Worm (Caenorhabditis elegans) whole organism, L4 larva: ENCODE data around the gene cyn-11.
A peak's percentile ranks its signal among the peaks of the same experiment; 100 is the strongest.

ENCODE experiments used
- F26F4.8 ChIP-seq: fragments of 200-800 bp; sonication (Bioruptor generic); conservative IDR thresholded peaks from 2 replicates; pipeline ENCODE4 v1.3.6; 2022; ENCODE audit warnings: missing genetic modification characterization, missing compliant biosample characterization
- F44E2.7 ChIP-seq: fragments of 200-800 bp; sonication (Bioruptor generic); IDR thresholded peaks from 2 replicates; pipeline ENCODE4 v2.1.2; 2022; ENCODE audit warnings: missing genetic modification characterization, missing compliant biosample characterization
- T20F7.1 ChIP-seq: fragments of 200-800 bp; sonication (Bioruptor generic); optimal IDR thresholded peaks from 2 replicates; lab custom pipeline; 2018; ENCODE audit warnings: mild to moderate bottlenecking, missing genetic modification characterization, missing compliant biosample characterization
- Y105C5A.15 ChIP-seq: fragments of 200-800 bp; sonication (Bioruptor generic); IDR thresholded peaks from 2 replicates; pipeline ENCODE4 v1.3.6; 2022; ENCODE audit warnings: missing genetic modification characterization, missing compliant biosample characterization
- Y75B8A.6 ChIP-seq: fragments of 200-800 bp; sonication (Bioruptor generic); IDR thresholded peaks from 2 replicates; pipeline ENCODE4 v1.3.6; 2022; ENCODE audit warnings: missing genetic modification reagents, missing genetic modification characterization, missing compliant biosample characterization
- aly-2 ChIP-seq: sonication (generic microtip); optimal IDR thresholded peaks from 2 replicates; lab custom pipeline; 2018; ENCODE audit warnings: missing biosample characterization, missing genetic modification characterization
- ama-1 ChIP-seq: fragments of 150-350 bp; optimal IDR thresholded peaks from 2 replicates; lab custom pipeline; 2014; ENCODE audit warnings: inconsistent platforms, mixed read lengths
- ceh-28 ChIP-seq: fragments of 150-350 bp; optimal IDR thresholded peaks from 2 replicates; lab custom pipeline; 2014; ENCODE audit warnings: missing biosample characterization, missing genetic modification reagents, missing genetic modification characterization
- ceh-32 ChIP-seq: sonication (generic microtip); optimal IDR thresholded peaks from 2 replicates; lab custom pipeline; 2016; ENCODE audit warnings: mild to moderate bottlenecking, missing genetic modification characterization, missing compliant biosample characterization; ENCODE audit not compliant: poor library complexity
- ctbp-1 ChIP-seq: fragments of 200-800 bp; sonication (Bioruptor generic); IDR thresholded peaks from 2 replicates; pipeline ENCODE4 v1.3.6; 2022; ENCODE audit warnings: missing genetic modification reagents, missing genetic modification characterization, missing compliant biosample characterization
- daf-12 ChIP-seq: fragments of 150-350 bp; optimal IDR thresholded peaks from 2 replicates; lab custom pipeline; 2014; ENCODE audit warnings: missing biosample characterization, missing genetic modification reagents, missing genetic modification characterization
- daf-16 ChIP-seq, 3 experiments: sonication (generic microtip); optimal IDR thresholded peaks; 2 replicates each; lab custom pipeline; 2016 to 2017; ENCODE audit warnings: missing genetic modification characterization in 3 of 3, missing genetic modification reagents in 3 of 3, mild to moderate bottlenecking in 2 of 3, missing compliant biosample characterization in 2 of 3, missing biosample characterization in 1 of 3, moderate library complexity in 1 of 3
- dmd-6 ChIP-seq: fragments of 200-800 bp; sonication (Bioruptor generic); IDR thresholded peaks from 2 replicates; pipeline ENCODE4 v1.3.6; 2022; ENCODE audit warnings: missing genetic modification reagents, missing genetic modification characterization, missing compliant biosample characterization
- egl-27 ChIP-seq: sonication (generic microtip); optimal IDR thresholded peaks from 3 replicates; lab custom pipeline; 2017; ENCODE audit warnings: missing biosample characterization, missing genetic modification reagents, missing genetic modification characterization
- fkh-10 ChIP-seq: fragments of 150-350 bp; optimal IDR thresholded peaks from 2 replicates; lab custom pipeline; 2014; ENCODE audit warnings: missing biosample characterization, missing genetic modification reagents, missing genetic modification characterization
- fos-1 ChIP-seq: fragments of 150-350 bp; optimal IDR thresholded peaks from 2 replicates; lab custom pipeline; 2014; ENCODE audit warnings: missing biosample characterization, missing genetic modification characterization
- hlh-11 ChIP-seq: fragments of 200-800 bp; sonication (Bioruptor generic); optimal IDR thresholded peaks from 2 replicates; lab custom pipeline; 2018; ENCODE audit warnings: mild to moderate bottlenecking, missing genetic modification characterization, missing compliant biosample characterization
- hlh-30 ChIP-seq: sonication (generic microtip); optimal IDR thresholded peaks from 2 replicates; lab custom pipeline; 2017; ENCODE audit warnings: antibody characterized with exemption, mild to moderate bottlenecking, missing genetic modification characterization, missing compliant biosample characterization; ENCODE audit not compliant: insufficient read depth
- lim-7 ChIP-seq: fragments of 200-800 bp; sonication (Bioruptor generic); IDR thresholded peaks from 2 replicates; pipeline ENCODE4 v1.3.6; 2022; ENCODE audit warnings: missing genetic modification characterization, missing compliant biosample characterization
- lin-15B ChIP-seq: fragments of 150-350 bp; sonication (generic microtip); optimal IDR thresholded peaks from 3 replicates; lab custom pipeline; 2014; ENCODE audit warnings: missing biosample characterization, missing genetic modification characterization
- lin-29 ChIP-seq: fragments of 200-800 bp; sonication (Bioruptor generic); IDR thresholded peaks from 2 replicates; pipeline ENCODE4 v1.3.6; 2022; ENCODE audit warnings: missing genetic modification reagents, missing genetic modification characterization, missing compliant biosample characterization
- lir-3 ChIP-seq: sonication (generic microtip); optimal IDR thresholded peaks from 2 replicates; lab custom pipeline; 2016; ENCODE audit warnings: mild to moderate bottlenecking, missing genetic modification characterization, missing compliant biosample characterization
- lsy-2 ChIP-seq, 2 experiments: fragments of 150-350 bp in 1 of 2; sonication (generic microtip) in 1 of 2; optimal IDR thresholded peaks; 2 replicates each; lab custom pipeline; 2014 to 2017; ENCODE audit warnings: missing biosample characterization in 2 of 2, missing genetic modification characterization in 2 of 2
- mdl-1 ChIP-seq, 2 experiments: fragments of 150-350 bp in 1 of 2; sonication (generic microtip) in 1 of 2; optimal IDR thresholded peaks; 2 replicates each; lab custom pipeline; 2014 to 2017; ENCODE audit warnings: missing biosample characterization in 2 of 2, missing genetic modification characterization in 2 of 2
- mep-1 ChIP-seq: fragments of 150-350 bp; sonication (generic microtip); optimal IDR thresholded peaks from 3 replicates; lab custom pipeline; 2014; ENCODE audit warnings: missing biosample characterization, missing genetic modification characterization
- mes-2 ChIP-seq: sonication (generic microtip); optimal IDR thresholded peaks from 2 replicates; lab custom pipeline; 2016; ENCODE audit warnings: missing genotype, mild to moderate bottlenecking, missing genetic modification characterization, missing compliant biosample characterization; ENCODE audit not compliant: poor library complexity, severe bottlenecking
- mxl-3 ChIP-seq: fragments of 200-800 bp; sonication (Bioruptor generic); optimal IDR thresholded peaks from 2 replicates; lab custom pipeline; 2018; ENCODE audit warnings: mild to moderate bottlenecking, missing genetic modification characterization, missing compliant biosample characterization
- nhr-11 ChIP-seq: fragments of 150-350 bp; optimal IDR thresholded peaks from 2 replicates; lab custom pipeline; 2014; ENCODE audit warnings: missing biosample characterization, missing genetic modification characterization
- nhr-25 ChIP-seq: sonication (generic microtip); optimal IDR thresholded peaks from 2 replicates; lab custom pipeline; 2017; ENCODE audit warnings: missing genetic modification characterization, mild to moderate bottlenecking, missing compliant biosample characterization, antibody characterized with exemption, moderate library complexity, borderline replicate concordance; ENCODE audit not compliant: insufficient read depth
- nhr-28 ChIP-seq: fragments of 150-350 bp; optimal IDR thresholded peaks from 2 replicates; lab custom pipeline; 2014; ENCODE audit warnings: missing biosample characterization, missing genetic modification characterization
- nhr-41 ChIP-seq: fragments of 200-800 bp; sonication (Bioruptor generic); IDR thresholded peaks from 2 replicates; pipeline ENCODE4 v1.3.6; 2022; ENCODE audit warnings: missing genetic modification reagents, missing genetic modification characterization, missing compliant biosample characterization
- nhr-6 ChIP-seq: fragments of 150-350 bp; optimal IDR thresholded peaks from 2 replicates; lab custom pipeline; 2014; ENCODE audit warnings: missing biosample characterization, missing genetic modification characterization
- nhr-77 ChIP-seq: fragments of 150-350 bp; optimal IDR thresholded peaks from 2 replicates; lab custom pipeline; 2014; ENCODE audit warnings: missing biosample characterization, missing genetic modification characterization
- pha-4 ChIP-seq, 2 experiments: fragments of 150-350 bp in 1 of 2; fragments of 200-800 bp in 1 of 2; sonication (Bioruptor generic) in 1 of 2; IDR thresholded peaks in 1 of 2; optimal IDR thresholded peaks in 1 of 2; 2 replicates each; pipeline versions ENCODE4 v1.3.6 to Lab custom; 2014 to 2022; ENCODE audit warnings: missing genetic modification characterization in 2 of 2, missing genetic modification reagents in 2 of 2, missing biosample characterization in 1 of 2, missing compliant biosample characterization in 1 of 2
- snpc-4 ChIP-seq: fragments of 150-350 bp; optimal IDR thresholded peaks from 2 replicates; lab custom pipeline; 2014; ENCODE audit warnings: missing biosample characterization, missing genetic modification characterization
- spr-1 ChIP-seq: sonication (generic microtip); optimal IDR thresholded peaks from 2 replicates; lab custom pipeline; 2016; ENCODE audit warnings: mild to moderate bottlenecking, missing genetic modification characterization, missing compliant biosample characterization
- unc-130 ChIP-seq: sonication (generic microtip); optimal IDR thresholded peaks from 2 replicates; lab custom pipeline; 2016; ENCODE audit warnings: missing genetic modification reagents, missing genetic modification characterization, missing compliant biosample characterization
- unc-39 ChIP-seq: sonication (generic microtip); optimal IDR thresholded peaks from 2 replicates; lab custom pipeline; 2017; ENCODE audit warnings: missing biosample characterization, missing genetic modification characterization
- unc-62 ChIP-seq, 3 experiments: fragments of 150-350 bp in 1 of 3; sonication (generic microtip); optimal IDR thresholded peaks in 2 of 3; peaks in 1 of 3; 1 replicate in 1 of 3; 2 replicates in 2 of 3; lab custom pipeline; 2014 to 2017; ENCODE audit warnings: missing biosample characterization in 3 of 3, missing genetic modification characterization in 3 of 3, missing genetic modification reagents in 3 of 3, missing genotype in 1 of 3
- vab-7 ChIP-seq: fragments of 200-800 bp; sonication (Bioruptor generic); IDR thresholded peaks from 2 replicates; pipeline ENCODE4 v1.3.6; 2022; ENCODE audit warnings: missing genetic modification reagents, missing genetic modification characterization, missing compliant biosample characterization
- zag-1 ChIP-seq: fragments of 150-350 bp; optimal IDR thresholded peaks from 2 replicates; lab custom pipeline; 2014; ENCODE audit warnings: missing biosample characterization, missing genetic modification characterization
- zfp-2 ChIP-seq: sonication (generic microtip); optimal IDR thresholded peaks from 2 replicates; lab custom pipeline; 2016; ENCODE audit warnings: mild to moderate bottlenecking, missing genetic modification characterization, missing compliant biosample characterization
- ztf-11 ChIP-seq: fragments of 150-350 bp; optimal IDR thresholded peaks from 2 replicates; lab custom pipeline; 2014; ENCODE audit warnings: missing biosample characterization, missing genetic modification characterization

Gene cyn-11

ce11 chrII:8717579-8717978 is 1.5 kb upstream of the cyn-11 start:
- TF ChIP-seq hlh-11 (peak; percentile 14), nhr-28 (peak; percentile 38), unc-62 (GFP tag; optimal IDR thresholded peaks at IDR 0.05 in 1 of 2; lab: Kevin White, UChicago) (peak in 1 of 2 experiments; percentile 37), unc-62 (tag; optimal IDR thresholded peaks at IDR 0.05; lab: Kevin White, UChicago) (no peak), mdl-1 (tag; optimal IDR thresholded peaks at IDR 0.05; lab: Kevin White, UChicago) (peak in 1 of 2 experiments; percentile 22), ama-1 (peak; percentile 14), T20F7.1 (GFP tag; lab: Kevin White, UChicago) (no peak), ztf-11 (no peak)

- no peak for TF ChIP-seq spr-1
- TF ChIP-seq unc-62 (GFP tag; optimal IDR thresholded peaks at IDR 0.05 in 1 of 2; lab: Kevin White, UChicago), result no peak
- TF ChIP-seq unc-62 (tag; optimal IDR thresholded peaks at IDR 0.05; lab: Kevin White, UChicago), result no peak
- TF ChIP-seq fos-1, result no peak
- TF ChIP-seq F44E2.7, result no peak
- TF ChIP-seq F26F4.8 (GFP tag; lab: Robert Waterston, UW), result no peak
- no peak for TF ChIP-seq zfp-2
- no peak for TF ChIP-seq vab-7
- TF ChIP-seq ceh-32 (tag; lab: Kevin White, UChicago), result no peak
- no peak for TF ChIP-seq ceh-28
- no peak for TF ChIP-seq nhr-25 (tag; lab: Kevin White, UChicago)
- TF ChIP-seq nhr-6 (tag; lab: Kevin White, UChicago), result no peak
- TF ChIP-seq nhr-77 (tag; lab: Kevin White, UChicago), result no peak
- TF ChIP-seq daf-12 (tag; lab: Kevin White, UChicago), result no peak
- TF ChIP-seq T20F7.1 (GFP tag; lab: Kevin White, UChicago), result no peak
- TF ChIP-seq zag-1 (tag; lab: Kevin White, UChicago), result no peak
- no peak for TF ChIP-seq lim-7 (GFP tag; lab: Robert Waterston, UW)
Observed at ce11 chrII:8714913-8715447, 1.1 kb downstream of the cyn-11 start, which contains the start of the genes rab-21 and T01B7.13. Gene rab-21 (minus strand): TSS chrII:8715013. Gene T01B7.13 (plus strand): TSS chrII:8715397.

- TF ChIP-seq unc-39 (tag; lab: Kevin White, UChicago) (no peak), hlh-11 (no peak), lsy-2 (tag; optimal IDR thresholded peaks at IDR 0.05; lab: Kevin White, UChicago) (no peak), mep-1 (no peak), mxl-3 (no peak), mes-2 (no peak), egl-27 (tag; lab: Kevin White, UChicago) (no peak), ztf-11 (no peak), F44E2.7 (no peak), aly-2 (tag; lab: Kevin White, UChicago) (no peak), snpc-4 (tag; lab: Kevin White, UChicago) (no peak), ctbp-1 (GFP tag; lab: Robert Waterston, UW) (no peak), unc-130 (GFP tag; lab: Kevin White, UChicago) (no peak), dmd-6 (GFP tag; lab: Robert Waterston, UW) (no peak), unc-62 (GFP tag; optimal IDR thresholded peaks at IDR 0.05 in 1 of 2; lab: Kevin White, UChicago) (no peak), unc-62 (tag; optimal IDR thresholded peaks at IDR 0.05; lab: Kevin White, UChicago) (no peak)
Observed at ce11 chrII:8710317-8710716, 5.8 kb downstream of the cyn-11 start, which contains the start of gene srg-15. Gene srg-15 (minus strand): TSS chrII:8710417.

- peak; percentile 71 for TF ChIP-seq nhr-11 (tag; lab: Kevin White, UChicago)
- TF ChIP-seq lsy-2 (tag; optimal IDR thresholded peaks at IDR 0.05; lab: Kevin White, UChicago), result peak in 1 of 2 experiments; percentile 36
- TF ChIP-seq Y75B8A.6 (GFP tag; lab: Robert Waterston, UW), result no peak
- peak in 1 of 2 experiments; percentile 71 for TF ChIP-seq unc-62 (GFP tag; optimal IDR thresholded peaks at IDR 0.05 in 1 of 2; lab: Kevin White, UChicago)
- TF ChIP-seq unc-62 (tag; optimal IDR thresholded peaks at IDR 0.05; lab: Kevin White, UChicago), result no peak
- no peak for TF ChIP-seq snpc-4 (tag; lab: Kevin White, UChicago)
- peak; percentile 74 for TF ChIP-seq hlh-30 (tag; lab: Kevin White, UChicago)
- no peak for TF ChIP-seq nhr-41
- TF ChIP-seq fkh-10 (GFP tag; lab: Kevin White, UChicago), result no peak
- no peak for TF ChIP-seq Y105C5A.15
- TF ChIP-seq unc-39 (tag; lab: Kevin White, UChicago), result no peak
- TF ChIP-seq spr-1, result no peak
- TF ChIP-seq nhr-28, result no peak
- peak in 1 of 2 experiments; percentile 25 for TF ChIP-seq daf-16 (GFP tag; optimal IDR thresholded peaks at IDR 0.05; lab: Kevin White, UChicago)
- no peak for TF ChIP-seq daf-16 (tag; optimal IDR thresholded peaks at IDR 0.05; lab: Kevin White, UChicago)
- no peak for TF ChIP-seq pha-4 (GFP tag; IDR thresholded peaks at IDR 0.05; lab: Robert Waterston, UW)
- TF ChIP-seq pha-4 (tag; optimal IDR thresholded peaks at IDR 0.05; lab: Kevin White, UChicago), result no peak
- TF ChIP-seq hlh-11, result peak; percentile 55
- TF ChIP-seq lin-29 (GFP tag; lab: Robert Waterston, UW), result no peak
- no peak for TF ChIP-seq lir-3 (tag; lab: Kevin White, UChicago)
- TF ChIP-seq lin-15B (tag; lab: Kevin White, UChicago), result no peak
Observed at ce11 chrII:8707024-8707423, 9.1 kb downstream of the cyn-11 start, which contains the start of gene cup-16. Gene cup-16 (plus strand): TSS chrII:8707155.
